Fruit fly (Drosophila melanogaster) whole organism, embryonic: Measurements from ENCODE around the gene tHMG1.

ENCODE experiments used
- BtbVII ChIP-seq: fragments of 200-800 bp; sonication (Bioruptor generic); optimal IDR thresholded peaks from 3 replicates; lab custom pipeline; 2017; ENCODE audit warnings: missing biosample characterization, mild to moderate bottlenecking, missing genetic modification characterization
- Bteb2 ChIP-seq: fragments of 200-800 bp; sonication (Bioruptor generic); optimal IDR thresholded peaks from 2 replicates; lab custom pipeline; 2016; ENCODE audit warnings: missing biosample characterization, missing genetic modification characterization
- CG10654 ChIP-seq: fragments of 200-800 bp; sonication (Bioruptor generic); optimal IDR thresholded peaks from 2 replicates; lab custom pipeline; 2016; ENCODE audit warnings: missing biosample characterization, missing genetic modification characterization
- CG11398 ChIP-seq: fragments of 200-800 bp; sonication (Bioruptor generic); optimal IDR thresholded peaks from 2 replicates; lab custom pipeline; 2016; ENCODE audit warnings: missing biosample characterization, missing genetic modification characterization
- CG11560 ChIP-seq: fragments of 200-800 bp; sonication (Bioruptor generic); IDR thresholded peaks from 3 replicates; pipeline ENCODE4 v1.3.6; 2022; ENCODE audit warnings: missing biosample characterization, missing genetic modification characterization
- CG11723 ChIP-seq: fragments of 200-800 bp; sonication (Bioruptor generic); optimal IDR thresholded peaks from 2 replicates; lab custom pipeline; 2017; ENCODE audit warnings: missing biosample characterization, mild to moderate bottlenecking, missing genetic modification characterization
- CG12104 ChIP-seq: fragments of 200-800 bp; sonication (Bioruptor generic); optimal IDR thresholded peaks from 3 replicates; lab custom pipeline; 2016; ENCODE audit warnings: missing biosample characterization, missing genetic modification characterization
- CG13123 ChIP-seq: fragments of 200-800 bp; sonication (Bioruptor generic); optimal IDR thresholded peaks from 2 replicates; lab custom pipeline; 2016; ENCODE audit warnings: missing biosample characterization, missing genetic modification characterization
- CG13894 ChIP-seq: fragments of 200-800 bp; sonication (Bioruptor generic); optimal IDR thresholded peaks from 3 replicates; lab custom pipeline; 2018; ENCODE audit warnings: missing biosample characterization, mild to moderate bottlenecking, missing genetic modification characterization, moderate library complexity
- CG1602 ChIP-seq: fragments of 200-800 bp; sonication (Bioruptor generic); optimal IDR thresholded peaks from 3 replicates; lab custom pipeline; 2016; ENCODE audit warnings: missing biosample characterization, missing genetic modification characterization
- CG17568 ChIP-seq: fragments of 200-800 bp; sonication (Bioruptor generic); optimal IDR thresholded peaks from 2 replicates; lab custom pipeline; 2018; ENCODE audit warnings: missing biosample characterization, mild to moderate bottlenecking, missing genetic modification characterization, moderate library complexity
- CG17802 ChIP-seq: fragments of 200-800 bp; sonication (Bioruptor generic); optimal IDR thresholded peaks from 2 replicates; lab custom pipeline; 2018; ENCODE audit warnings: missing biosample characterization, mild to moderate bottlenecking, missing genetic modification characterization, moderate library complexity
- CG1832 ChIP-seq: fragments of 200-800 bp; sonication (Bioruptor generic); optimal IDR thresholded peaks from 2 replicates; lab custom pipeline; 2017; ENCODE audit warnings: missing biosample characterization, mild to moderate bottlenecking, missing genetic modification characterization, inconsistent platforms
- CG2712 ChIP-seq: fragments of 200-800 bp; optimal IDR thresholded peaks from 3 replicates; lab custom pipeline; 2019; ENCODE audit warnings: missing biosample characterization, mild to moderate bottlenecking, missing genetic modification characterization, moderate library complexity
- CG30431 ChIP-seq: fragments of 200-800 bp; sonication (Bioruptor generic); optimal IDR thresholded peaks from 2 replicates; lab custom pipeline; 2017; ENCODE audit warnings: missing biosample characterization, missing genetic modification characterization
- CG31365 ChIP-seq: fragments of 200-800 bp; sonication (Bioruptor generic); optimal IDR thresholded peaks from 2 replicates; lab custom pipeline; 2018; ENCODE audit warnings: missing biosample characterization, mild to moderate bottlenecking, missing genetic modification characterization
- CG34422 ChIP-seq: fragments of 200-800 bp; sonication (Bioruptor generic); IDR thresholded peaks from 3 replicates; pipeline ENCODE4 v1.3.6; 2022; ENCODE audit warnings: missing biosample characterization, missing genetic modification characterization
- CG4360 ChIP-seq: fragments of 200-800 bp; sonication (Bioruptor generic); IDR thresholded peaks from 2 replicates; pipeline ENCODE4 v1.3.6; 2022; ENCODE audit warnings: missing biosample characterization, missing genetic modification characterization
- CG43689 ChIP-seq: fragments of 200-800 bp; sonication (Bioruptor generic); IDR thresholded peaks from 2 replicates; pipeline ENCODE4 v1.3.6; 2022; ENCODE audit warnings: missing biosample characterization, missing genetic modification characterization
- CG7786 ChIP-seq: fragments of 200-800 bp; sonication (Bioruptor generic); optimal IDR thresholded peaks from 2 replicates; lab custom pipeline; 2016; ENCODE audit warnings: missing biosample characterization, missing genetic modification characterization
- CG8478 ChIP-seq: fragments of >200 bp; optimal IDR thresholded peaks from 2 replicates; lab custom pipeline; 2018
- Dek ChIP-seq: fragments of 200-800 bp; sonication (Bioruptor generic); optimal IDR thresholded peaks from 3 replicates; lab custom pipeline; 2019; ENCODE audit warnings: missing biosample characterization, mild to moderate bottlenecking, missing genetic modification characterization, moderate library complexity
- ERR ChIP-seq: fragments of 200-800 bp; sonication (Bioruptor generic); optimal IDR thresholded peaks from 2 replicates; lab custom pipeline; 2016; ENCODE audit warnings: missing biosample characterization, missing genetic modification characterization
- Ets65A ChIP-seq: fragments of 200-800 bp; sonication (Bioruptor generic); peaks from one replicate; lab custom pipeline; 2016; ENCODE audit warnings: missing biosample characterization, missing genetic modification characterization
- Hey ChIP-seq: fragments of 200-800 bp; sonication (Bioruptor generic); optimal IDR thresholded peaks from 3 replicates; lab custom pipeline; 2018; ENCODE audit warnings: missing biosample characterization, mild to moderate bottlenecking, missing genetic modification characterization
- HmgZ ChIP-seq: fragments of 200-800 bp; sonication (Bioruptor generic); optimal IDR thresholded peaks from 2 replicates; lab custom pipeline; 2018; ENCODE audit warnings: missing biosample characterization, mild to moderate bottlenecking, missing genetic modification characterization
- Kr ChIP-seq: fragments of 200-800 bp; sonication (Bioruptor generic); optimal IDR thresholded peaks from 2 replicates; lab custom pipeline; 2017; ENCODE audit warnings: missing biosample characterization, mild to moderate bottlenecking, missing genetic modification characterization
- Med ChIP-seq: fragments of 200-800 bp; sonication (Bioruptor generic); peaks from one replicate; lab custom pipeline; 2016; ENCODE audit warnings: missing biosample characterization, missing genetic modification characterization, mild to moderate bottlenecking, inconsistent platforms, moderate library complexity
- PHDP ChIP-seq: fragments of 200-800 bp; sonication (Bioruptor generic); optimal IDR thresholded peaks from 3 replicates; lab custom pipeline; 2018; ENCODE audit warnings: missing biosample characterization, mild to moderate bottlenecking, missing genetic modification characterization, moderate library complexity
- abd-A ChIP-seq: fragments of 200-800 bp; sonication (Bioruptor generic); optimal IDR thresholded peaks from 3 replicates; lab custom pipeline; 2019; ENCODE audit warnings: missing biosample characterization, mild to moderate bottlenecking, missing genetic modification characterization, moderate library complexity
- ara ChIP-seq: fragments of 200-800 bp; sonication (Bioruptor generic); IDR thresholded peaks from 2 replicates; pipeline ENCODE4 v1.3.6; 2022; ENCODE audit warnings: missing biosample characterization, missing genetic modification characterization
- ash1 ChIP-seq: fragments of 200-800 bp; sonication (Bioruptor generic); optimal IDR thresholded peaks from 2 replicates; lab custom pipeline; 2018; ENCODE audit warnings: missing biosample characterization, mild to moderate bottlenecking, missing genetic modification characterization
- bsh ChIP-seq, 2 experiments: fragments of 200-800 bp; sonication (Bioruptor generic); optimal IDR thresholded peaks; 2 replicates each; lab custom pipeline; 2017 to 2018; ENCODE audit warnings: mild to moderate bottlenecking in 2 of 2, missing biosample characterization in 2 of 2, missing genetic modification characterization in 2 of 2, moderate library complexity in 1 of 2
- croc ChIP-seq: fragments of 200-800 bp; sonication (Bioruptor generic); conservative IDR thresholded peaks from 3 replicates; pipeline ENCODE4 v1.3.6; 2022; ENCODE audit warnings: missing biosample characterization, missing genetic modification characterization
- disco-r ChIP-seq: fragments of 200-800 bp; sonication (Bioruptor generic); optimal IDR thresholded peaks from 2 replicates; lab custom pipeline; 2016; ENCODE audit warnings: missing biosample characterization, missing genetic modification characterization
- dpn ChIP-seq, 2 experiments: fragments of 200-800 bp; sonication (Bioruptor generic); optimal IDR thresholded peaks; 3 replicates each; lab custom pipeline; 2016; ENCODE audit warnings: missing biosample characterization in 2 of 2, missing genetic modification characterization in 2 of 2
- fu2 ChIP-seq: fragments of 200-800 bp; sonication (Bioruptor generic); optimal IDR thresholded peaks from 2 replicates; lab custom pipeline; 2016; ENCODE audit warnings: missing biosample characterization, missing genetic modification characterization
- gcm2 ChIP-seq: fragments of 200-800 bp; sonication (Bioruptor generic); optimal IDR thresholded peaks from 2 replicates; lab custom pipeline; 2016; ENCODE audit warnings: missing biosample characterization, missing genetic modification characterization
- gro ChIP-seq: fragments of 200-800 bp; sonication (Bioruptor generic); optimal IDR thresholded peaks from 2 replicates; lab custom pipeline; 2016; ENCODE audit warnings: missing biosample characterization, missing genetic modification characterization
- ham ChIP-seq: fragments of 200-800 bp; sonication (Bioruptor generic); IDR thresholded peaks from 2 replicates; pipeline ENCODE4 v1.3.6; 2022; ENCODE audit warnings: missing biosample characterization, missing genetic modification characterization
- hb ChIP-seq: fragments of 200-800 bp; sonication (Bioruptor generic); IDR thresholded peaks from 3 replicates; pipeline ENCODE4 v1.3.6; 2022; ENCODE audit warnings: missing biosample characterization, missing genetic modification characterization; ENCODE audit not compliant: partially characterized antibody
- kah ChIP-seq: fragments of 200-800 bp; sonication (Bioruptor generic); optimal IDR thresholded peaks from 2 replicates; lab custom pipeline; 2018; ENCODE audit warnings: missing biosample characterization, mild to moderate bottlenecking, missing genetic modification characterization
- prd ChIP-seq, 3 experiments: fragments of >200 bp in 2 of 3; fragments of 200-800 bp in 1 of 3; sonication (Bioruptor generic) in 1 of 3; optimal IDR thresholded peaks in 2 of 3; IDR thresholded peaks in 1 of 3; 2 replicates in 2 of 3; 3 replicates in 1 of 3; pipeline versions ENCODE4 v1.3.6 to Lab custom; 2017 to 2022; ENCODE audit warnings: missing biosample characterization in 1 of 3, missing genetic modification characterization in 1 of 3
- sima ChIP-seq: fragments of 200-800 bp; sonication (Bioruptor generic); optimal IDR thresholded peaks from 2 replicates; lab custom pipeline; 2016; ENCODE audit warnings: missing biosample characterization, missing genetic modification characterization
- so ChIP-seq: fragments of 200-800 bp; sonication (Bioruptor generic); IDR thresholded peaks from 3 replicates; pipeline ENCODE4 v1.3.6; 2022; ENCODE audit warnings: missing biosample characterization, missing genetic modification characterization
- sqz ChIP-seq: fragments of 200-800 bp; sonication (Bioruptor generic); optimal IDR thresholded peaks from 3 replicates; lab custom pipeline; 2018; ENCODE audit warnings: missing biosample characterization, mild to moderate bottlenecking, missing genetic modification characterization
- stwl ChIP-seq: fragments of 200-800 bp; sonication (Bioruptor generic); optimal IDR thresholded peaks from 3 replicates; lab custom pipeline; 2018; ENCODE audit warnings: missing biosample characterization, mild to moderate bottlenecking, missing genetic modification characterization, moderate library complexity
- tap ChIP-seq: fragments of 200-800 bp; optimal IDR thresholded peaks from 3 replicates; lab custom pipeline; 2019; ENCODE audit warnings: missing biosample characterization, mild to moderate bottlenecking, missing genetic modification characterization, moderate library complexity
- tin ChIP-seq: fragments of 200-800 bp; sonication (Bioruptor generic); optimal IDR thresholded peaks from 3 replicates; lab custom pipeline; 2016; ENCODE audit warnings: missing biosample characterization, missing genetic modification characterization
- tup ChIP-seq: fragments of 200-800 bp; sonication (Bioruptor generic); optimal IDR thresholded peaks from 2 replicates; lab custom pipeline; 2016; ENCODE audit warnings: missing biosample characterization, mild to moderate bottlenecking, missing genetic modification characterization, moderate library complexity

The tHMG1 gene

DNA sequence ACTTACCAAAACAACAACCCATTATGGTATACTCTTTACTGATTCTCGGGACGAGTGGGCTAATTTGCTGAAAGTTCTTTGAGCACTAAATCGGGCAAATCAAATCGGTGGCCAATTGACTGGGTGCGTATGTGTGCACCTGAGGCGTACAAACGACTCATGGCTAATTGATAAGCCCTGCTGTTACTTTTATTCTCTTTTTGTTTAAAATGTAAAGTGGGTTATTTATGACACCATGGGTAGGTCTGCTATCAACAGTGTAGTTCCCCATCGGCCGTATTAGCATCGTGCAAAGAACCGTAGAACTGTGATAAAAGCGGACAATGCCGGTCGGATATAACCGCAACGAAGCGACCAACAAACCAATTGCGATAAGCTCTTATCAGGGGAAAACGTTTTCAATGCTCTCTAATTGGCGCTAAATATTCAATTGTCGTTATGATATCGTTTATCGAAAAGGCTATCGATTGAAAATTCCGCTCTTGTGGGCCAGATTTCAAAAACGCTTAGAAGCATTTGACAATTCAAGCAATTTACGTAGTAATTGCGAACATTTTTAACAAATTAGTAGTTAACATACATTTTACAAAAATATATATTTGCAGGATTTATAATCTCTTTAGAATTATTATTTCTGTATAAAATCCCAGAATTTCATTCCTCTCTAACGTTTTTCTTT lies 44.3 kb upstream of the tHMG1 start, which contains the start of gene CG34288 (continued):
- no peak for TF ChIP-seq ash1 (GFP tag; lab: Kevin White, UChicago)
- no peak for TF ChIP-seq Bteb2 (GFP tag; lab: Kevin White, UChicago)
- TF ChIP-seq CG11560 (tag; lab: Robert Waterston, UW) = no peak
- TF ChIP-seq CG11723 (GFP tag; lab: Kevin White, UChicago) = no peak
- no peak for TF ChIP-seq BtbVII
- no peak for TF ChIP-seq gcm2 (GFP tag; lab: Kevin White, UChicago)
- TF ChIP-seq tin (GFP tag; lab: Kevin White, UChicago) = no peak
- TF ChIP-seq CG13123 (GFP tag; lab: Kevin White, UChicago) = no peak
- TF ChIP-seq CG43689 (GFP tag; lab: Robert Waterston, UW) = 0 out of 2 replicates have a peak, but pooled peaks have one; percentile 14
- peak; percentile 74 for TF ChIP-seq HmgZ (tag; lab: Kevin White, UChicago)
- TF ChIP-seq CG11398 (GFP tag; lab: Kevin White, UChicago) = no peak
- no peak for TF ChIP-seq croc (GFP tag; lab: Robert Waterston, UW)
- no peak for TF ChIP-seq disco-r (GFP tag; lab: Kevin White, UChicago)
- TF ChIP-seq ERR = no peak
- TF ChIP-seq tup (GFP tag; lab: Kevin White, UChicago) = no peak
- no peak for TF ChIP-seq CG10654
- TF ChIP-seq bsh (GFP tag; optimal IDR thresholded peaks at IDR 0.05; lab: Kevin White, UChicago) = no peak
- TF ChIP-seq sima = no peak
- TF ChIP-seq CG12104 (GFP tag; lab: Kevin White, UChicago) = no peak
- no peak for TF ChIP-seq CG30431 (GFP tag; lab: Kevin White, UChicago)
- peak in 1 of 2 experiments; percentile 21 for TF ChIP-seq dpn (GFP tag; optimal IDR thresholded peaks at IDR 0.05; lab: Kevin White, UChicago)
- TF ChIP-seq CG1832 (GFP tag; lab: Kevin White, UChicago) = no peak
- TF ChIP-seq gro = peak; percentile 76
- TF ChIP-seq sqz = no peak
- TF ChIP-seq Med (GFP tag; lab: Kevin White, UChicago) = peak; percentile 91
- no peak for TF ChIP-seq Kr (GFP tag; lab: Kevin White, UChicago)
- no peak for TF ChIP-seq PHDP (tag; lab: Kevin White, UChicago)
- peak; percentile 31; the same call in 1 of the 2 replicates for TF ChIP-seq ham (GFP tag; lab: Robert Waterston, UW)
- TF ChIP-seq CG17802 = no peak
- peak; percentile 11 for TF ChIP-seq Hey (tag; lab: Kevin White, UChicago)
- no peak for TF ChIP-seq CG1602 (GFP tag; lab: Kevin White, UChicago)
- TF ChIP-seq CG31365 (tag; lab: Kevin White, UChicago) = no peak
- no peak for TF ChIP-seq Ets65A (GFP tag; lab: Kevin White, UChicago)
- TF ChIP-seq CG8478 (lab: Kevin White, UChicago) = no peak
- peak; percentile 30 for TF ChIP-seq tap (tag; lab: Kevin White, UChicago)
- TF ChIP-seq CG34422 (GFP tag; lab: Robert Waterston, UW) = peak; percentile 29; the same call in 1 of the 3 replicates
- 0 out of 2 replicates have a peak, but pooled peaks have one; percentile 19 for TF ChIP-seq ara
- TF ChIP-seq abd-A = no peak
- TF ChIP-seq kah (GFP tag; lab: Kevin White, UChicago) = no peak
- TF ChIP-seq so (GFP tag; lab: Robert Waterston, UW) = 0 out of 3 replicates have a peak, but pooled peaks have one; percentile 7
- no peak for TF ChIP-seq CG17568 (GFP tag; lab: Kevin White, UChicago)
- TF ChIP-seq CG4360 (GFP tag; lab: Robert Waterston, UW) = no peak
- no peak for TF ChIP-seq CG2712 (tag; lab: Kevin White, UChicago)
- TF ChIP-seq prd (optimal IDR thresholded peaks at IDR 0.05; lab: Kevin White, UChicago) = no peak
- TF ChIP-seq prd (GFP tag; IDR thresholded peaks at IDR 0.05; lab: Robert Waterston, UW) = peak; percentile 47
- TF ChIP-seq hb (GFP tag; lab: Robert Waterston, UW) = no peak
- no peak for TF ChIP-seq CG13894 (tag; lab: Kevin White, UChicago)
- TF ChIP-seq CG7786 (GFP tag; lab: Kevin White, UChicago) = peak; percentile 7
- TF ChIP-seq stwl (tag; lab: Kevin White, UChicago) = no peak
- no peak for TF ChIP-seq Dek (tag; lab: Kevin White, UChicago)
- no peak for TF ChIP-seq fu2 (GFP tag; lab: Kevin White, UChicago)
